Worm (Caenorhabditis elegans) whole organism, young adult: ENCODE measurements around the gene gpd-3.

ENCODE experiments used
- F33H1.4 ChIP-seq: fragments of 200-800 bp; sonication (Bioruptor generic); IDR thresholded peaks from 2 replicates; pipeline ENCODE4 v1.3.6; 2022; ENCODE audit warnings: missing genetic modification reagents, missing genetic modification characterization, missing compliant biosample characterization
- ekl-4 ChIP-seq: fragments of 200-800 bp; sonication (Bioruptor generic); IDR thresholded peaks from 2 replicates; pipeline ENCODE4 v1.3.6; 2022; ENCODE audit warnings: missing genetic modification reagents, missing genetic modification characterization, missing compliant biosample characterization
- nfya-1 ChIP-seq: sonication (generic microtip); optimal IDR thresholded peaks from 2 replicates; lab custom pipeline; 2017; ENCODE audit warnings: antibody characterized with exemption, missing compliant biosample characterization, missing genetic modification characterization, borderline replicate concordance; ENCODE audit not compliant: insufficient read depth
- snpc-1.3 ChIP-seq: sonication (generic microtip); optimal IDR thresholded peaks from 2 replicates; lab custom pipeline; 2017; ENCODE audit warnings: missing genetic modification characterization, mild to moderate bottlenecking, missing compliant biosample characterization, antibody characterized with exemption, moderate library complexity, missing genotype, missing genetic modification reagents; ENCODE audit not compliant: insufficient read depth
- unc-62 ChIP-seq: fragments of 150-350 bp; optimal IDR thresholded peaks from 2 replicates; lab custom pipeline; 2014; ENCODE audit warnings: missing biosample characterization, missing genetic modification reagents, missing genetic modification characterization
- ztf-6 ChIP-seq: fragments of 200-800 bp; sonication (Bioruptor generic); IDR thresholded peaks from 2 replicates; pipeline ENCODE4 v1.3.6; 2022; ENCODE audit warnings: missing genetic modification reagents, missing genetic modification characterization, missing compliant biosample characterization

ce11 chrX:3092460-3092859, 20.7 kb downstream of the gpd-3 start:
- TF ChIP-seq snpc-1.3 (tag; lab: Kevin White, UChicago) (no peak), ekl-4 (GFP tag; lab: Robert Waterston, UW) (no peak), ztf-6 (GFP tag; lab: Robert Waterston, UW) (no peak), F33H1.4 (GFP tag; lab: Robert Waterston, UW) (no peak), unc-62 (GFP tag; lab: Kevin White, UChicago) (no peak), nfya-1 (no peak)
